Worm (Caenorhabditis elegans): ENCODE data around the gene K05F6.14.

K05F6.14 gene

DNA sequence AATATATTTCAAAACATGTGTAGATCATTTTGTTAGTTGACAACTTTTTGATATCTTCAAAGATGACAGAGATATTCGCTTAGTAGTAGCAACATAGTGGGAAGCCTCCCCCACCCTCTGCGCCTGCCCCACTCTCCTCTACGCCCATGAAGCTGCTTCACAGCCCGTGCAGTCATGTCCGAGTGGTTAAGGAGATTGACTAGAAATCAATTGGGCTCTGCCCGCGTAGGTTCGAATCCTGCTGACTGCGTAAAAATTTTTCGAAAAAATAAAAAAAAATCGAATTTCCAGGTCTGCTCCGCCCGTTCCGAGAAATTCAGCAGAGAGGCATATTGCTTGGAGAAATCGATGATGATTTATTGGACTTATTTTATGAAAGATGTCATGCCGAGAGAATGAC, 42.1 kb upstream of the K05F6.14 start (continued):
- TF ChIP-seq madf-6 (GFP tag; IDR thresholded peaks at IDR 0.05) (no peak), Y95B8A.8 (GFP tag; IDR thresholded peaks at IDR 0.05) (no peak), ama-1 (optimal IDR thresholded peaks at IDR 0.05) (no peak), ama-1 (GFP tag; optimal IDR thresholded peaks at IDR 0.05) (peak in 1 of 2 experiments; percentile 25), hsf-1 (GFP tag; IDR thresholded peaks at IDR 0.05) (no peak), mcd-1 (GFP tag; IDR thresholded peaks at IDR 0.05) (peak; percentile 58), hlh-26 (GFP tag; conservative IDR thresholded peaks at IDR 0.05) (no peak), T26A5.8 (tag; optimal IDR thresholded peaks at IDR 0.05) (no peak), attf-5 (GFP tag; optimal IDR thresholded peaks at IDR 0.05) (no peak), rcor-1 (GFP tag; IDR thresholded peaks at IDR 0.05) (no peak), F57A8.1 (GFP tag; optimal IDR thresholded peaks at IDR 0.05) (no peak), ceh-27 (GFP tag; optimal IDR thresholded peaks at IDR 0.05) (peak; percentile 26), F57C9.4 (tag; optimal IDR thresholded peaks at IDR 0.05) (no peak), ZK185.1 (tag; optimal IDR thresholded peaks at IDR 0.05; ENCODE audit: poor library complexity, severe bottlenecking) (peak; percentile 15), sptf-2 (GFP tag; optimal IDR thresholded peaks at IDR 0.05) (no peak), gei-17 (GFP tag; optimal IDR thresholded peaks at IDR 0.05) (no peak), fkh-3 (tag; optimal IDR thresholded peaks at IDR 0.05) (no peak), efl-1 (GFP tag; optimal IDR thresholded peaks at IDR 0.05) (no peak), xnd-1 (tag; optimal IDR thresholded peaks at IDR 0.05) (no peak), nfyb-1 (GFP tag; IDR thresholded peaks at IDR 0.05) (no peak), mel-28 (tag; optimal IDR thresholded peaks at IDR 0.05; ENCODE audit: borderline replicate concordance) (no peak), ekl-4 (GFP tag; IDR thresholded peaks at IDR 0.05) (no peak), snpc-1.3 (tag; optimal IDR thresholded peaks at IDR 0.05; ENCODE audit: insufficient read depth) (peak; percentile 27), lir-1 (GFP tag; conservative IDR thresholded peaks at IDR 0.05) (no peak), sdz-38 (tag; optimal IDR thresholded peaks at IDR 0.05) (no peak), nhr-27 (tag; optimal IDR thresholded peaks at IDR 0.05) (no peak), sea-2 (GFP tag; IDR thresholded peaks at IDR 0.05) (no peak), tbp1 (GFP tag; optimal IDR thresholded peaks at IDR 0.05) (peak; percentile 95), madf-10 (tag; optimal IDR thresholded peaks at IDR 0.05) (peak; percentile 47), him-1 (tag; optimal IDR thresholded peaks at IDR 0.05) (peak; percentile 44), F52B5.7 (tag; optimal IDR thresholded peaks at IDR 0.05) (no peak), F55B11.4 (tag; optimal IDR thresholded peaks at IDR 0.05; ENCODE audit: borderline replicate concordance, insufficient read depth) (no peak), snpc-3.4 (tag; optimal IDR thresholded peaks at IDR 0.05) (no peak), Y79H2A.3 (GFP tag; conservative IDR thresholded peaks at IDR 0.05) (no peak), F49E8.2 (tag; optimal IDR thresholded peaks at IDR 0.05; ENCODE audit: insufficient read depth) (no peak), F37B4.10 (GFP tag; IDR thresholded peaks at IDR 0.05) (no peak), egl-18 (GFP tag; IDR thresholded peaks at IDR 0.05) (no peak), C06A6.2 (GFP tag; conservative IDR thresholded peaks at IDR 0.05) (no peak; the same call in 1 of the 2 replicates), attf-3 (GFP tag; conservative IDR thresholded peaks at IDR 0.05) (0 out of 2 replicates have a peak, but pooled peaks have one; percentile 32), chd-7 (tag; optimal IDR thresholded peaks at IDR 0.05) (no peak), ztf-26 (tag; optimal IDR thresholded peaks at IDR 0.05) (no peak), ztf-22 (GFP tag; optimal IDR thresholded peaks at IDR 0.05) (no peak), T07F8.4 (tag; optimal IDR thresholded peaks at IDR 0.05) (no peak), ztf-28 (GFP tag; IDR thresholded peaks at IDR 0.05) (0 out of 2 replicates have a peak, but pooled peaks have one; percentile 64), athp-1 (tag; optimal IDR thresholded peaks at IDR 0.05) (peak; percentile 9), zim-3 (tag; optimal IDR thresholded peaks at IDR 0.05) (no peak)

All from whole organism, young adult.